Worm (Caenorhabditis elegans) whole organism, early embryonic: ENCODE results near the gene nuo-1.

Experiments
- B0310.2 ChIP-seq: sonication (generic microtip); optimal IDR thresholded peaks from 2 replicates; lab custom pipeline; 2016; ENCODE audit warnings: mild to moderate bottlenecking, missing genetic modification characterization, missing compliant biosample characterization
- ama-1 ChIP-seq: fragments of 150-350 bp; optimal IDR thresholded peaks from 2 replicates; lab custom pipeline; 2014
- ceh-36 ChIP-seq: sonication (generic microtip); optimal IDR thresholded peaks from 2 replicates; lab custom pipeline; 2016; ENCODE audit warnings: missing genetic modification characterization, inconsistent platforms, missing compliant biosample characterization
- ets-7 ChIP-seq: sonication (generic microtip); optimal IDR thresholded peaks from 2 replicates; lab custom pipeline; 2016; ENCODE audit warnings: missing genotype, missing genetic modification characterization, missing compliant biosample characterization
- hmg-4 ChIP-seq: fragments of 200-800 bp; sonication (Bioruptor generic); optimal IDR thresholded peaks from 2 replicates; lab custom pipeline; 2018; ENCODE audit warnings: mild to moderate bottlenecking, missing genetic modification characterization, missing compliant biosample characterization
- tbx-11 ChIP-seq: fragments of 200-800 bp; sonication (Bioruptor generic); IDR thresholded peaks from 2 replicates; pipeline ENCODE4 v1.3.6; 2022; ENCODE audit warnings: missing genetic modification characterization, missing compliant biosample characterization

DNA sequence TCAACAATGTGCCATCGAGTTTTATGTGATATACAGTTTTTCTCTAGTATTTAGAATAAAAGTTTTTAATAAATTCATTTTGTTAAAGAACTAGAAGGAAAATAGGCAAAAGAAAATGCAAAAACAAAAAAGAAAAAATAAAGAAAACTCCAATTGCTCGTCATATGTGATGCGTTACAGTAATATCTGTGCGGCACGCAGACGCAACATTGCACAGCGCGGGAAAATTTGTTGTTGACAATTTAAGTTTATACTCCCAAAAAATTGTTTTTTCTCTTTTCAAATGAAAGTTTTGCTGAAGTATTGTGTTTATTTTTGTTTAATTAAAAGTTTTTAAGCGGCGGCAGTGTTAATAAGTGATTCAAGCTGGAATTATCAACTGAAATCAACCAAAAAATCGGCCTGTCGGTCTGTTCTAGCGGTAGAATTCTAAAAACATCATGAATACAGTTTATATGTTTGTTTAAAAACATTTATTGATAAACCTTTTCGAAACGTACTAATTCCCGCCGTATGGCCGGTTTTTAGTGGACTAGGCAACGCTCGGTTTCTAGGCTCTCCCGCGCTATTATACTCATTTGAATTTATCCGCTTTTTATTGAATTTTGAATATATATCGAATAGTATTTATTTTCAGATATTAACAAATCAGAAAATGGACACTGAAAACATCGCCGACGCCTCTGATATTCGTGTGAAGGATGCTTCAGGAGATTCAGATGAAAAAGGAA lies 8.5 kb downstream of the nuo-1 start, which contains the start of gene nasp-1:
- no peak for TF ChIP-seq hmg-4 (GFP tag; lab: Kevin White, UChicago)
- no peak for TF ChIP-seq B0310.2 (tag; lab: Kevin White, UChicago)
- TF ChIP-seq tbx-11 (GFP tag; lab: Robert Waterston, UW): no peak
- TF ChIP-seq ama-1 (lab: Kevin White, UChicago): no peak
- TF ChIP-seq ceh-36 (tag; lab: Kevin White, UChicago): no peak
- TF ChIP-seq ets-7 (tag; lab: Kevin White, UChicago): no peak
